Worm (Caenorhabditis elegans) whole organism, L2 larva: ENCODE data around the gene clec-190.
"Not testable (repeated sequence)": the region's sequence is repeated elsewhere in the genome, so short reads cannot be mapped to it uniquely, and the experiment has no call there.

Source experiments
- C34F6.9 ChIP-seq: fragments of 150-350 bp; optimal IDR thresholded peaks from 2 replicates; lab custom pipeline; 2014; ENCODE audit warnings: missing biosample characterization, missing genetic modification characterization
- F13H6.1 ChIP-seq: sonication (generic microtip); optimal IDR thresholded peaks from 2 replicates; lab custom pipeline; 2016; ENCODE audit warnings: missing genetic modification characterization, missing compliant biosample characterization
- aly-2 ChIP-seq: fragments of 150-350 bp; optimal IDR thresholded peaks from 2 replicates; lab custom pipeline; 2014; ENCODE audit warnings: missing biosample characterization, missing genetic modification characterization
- blmp-1 ChIP-seq: sonication (generic microtip); optimal IDR thresholded peaks from 2 replicates; lab custom pipeline; 2017; ENCODE audit warnings: missing genetic modification characterization, mild to moderate bottlenecking, missing compliant biosample characterization, antibody characterized with exemption, moderate library complexity; ENCODE audit not compliant: insufficient read depth
- ceh-82 ChIP-seq: fragments of 150-350 bp; optimal IDR thresholded peaks from 2 replicates; lab custom pipeline; 2014; ENCODE audit warnings: missing biosample characterization, missing genetic modification characterization
- dmd-4 ChIP-seq: sonication (generic microtip); optimal IDR thresholded peaks from 2 replicates; lab custom pipeline; 2017; ENCODE audit warnings: missing biosample characterization, missing genetic modification characterization
- elt-3 ChIP-seq: sonication (generic microtip); optimal IDR thresholded peaks from 2 replicates; lab custom pipeline; 2017; ENCODE audit warnings: missing biosample characterization, missing genetic modification characterization
- fos-1 ChIP-seq: fragments of 150-350 bp; optimal IDR thresholded peaks from 2 replicates; lab custom pipeline; 2014; ENCODE audit warnings: missing biosample characterization, missing genetic modification characterization
- gmeb-1 ChIP-seq: fragments of 150-350 bp; optimal IDR thresholded peaks from 2 replicates; lab custom pipeline; 2014; ENCODE audit warnings: missing biosample characterization, missing genetic modification characterization
- lin-11 ChIP-seq: fragments of 150-350 bp; sonication (generic microtip); optimal IDR thresholded peaks from 2 replicates; lab custom pipeline; 2014; ENCODE audit warnings: missing biosample characterization, missing genetic modification characterization, inconsistent platforms, mixed read lengths
- lin-13 ChIP-seq: fragments of 150-350 bp; optimal IDR thresholded peaks from 2 replicates; lab custom pipeline; 2014; ENCODE audit warnings: missing biosample characterization, missing genetic modification reagents, missing genetic modification characterization
- lin-39 ChIP-seq: fragments of 150-350 bp; optimal IDR thresholded peaks from 2 replicates; lab custom pipeline; 2014; ENCODE audit warnings: missing biosample characterization, missing genetic modification reagents, missing genetic modification characterization
- lsy-2 ChIP-seq, 2 experiments: fragments of 150-350 bp in 1 of 2; sonication (generic microtip) in 1 of 2; optimal IDR thresholded peaks; 2 replicates each; lab custom pipeline; 2014 to 2017; ENCODE audit warnings: missing biosample characterization in 2 of 2, missing genetic modification characterization in 2 of 2
- mdl-1 ChIP-seq, 2 experiments: fragments of 150-350 bp in 1 of 2; sonication (generic microtip) in 1 of 2; optimal IDR thresholded peaks; 2 replicates each; lab custom pipeline; 2017; ENCODE audit warnings: missing biosample characterization in 2 of 2, missing genetic modification characterization in 2 of 2
- nhr-11 ChIP-seq: fragments of 150-350 bp; optimal IDR thresholded peaks from 2 replicates; lab custom pipeline; 2014; ENCODE audit warnings: missing biosample characterization, missing genetic modification characterization
- nhr-129 ChIP-seq: fragments of 150-350 bp; optimal IDR thresholded peaks from 2 replicates; lab custom pipeline; 2014; ENCODE audit warnings: missing biosample characterization, missing genetic modification characterization
- nhr-21 ChIP-seq: fragments of 150-350 bp; optimal IDR thresholded peaks from 2 replicates; lab custom pipeline; 2014; ENCODE audit warnings: missing biosample characterization, missing genetic modification characterization
- nhr-237 ChIP-seq: fragments of 150-350 bp; optimal IDR thresholded peaks from 2 replicates; lab custom pipeline; 2014; ENCODE audit warnings: missing biosample characterization, missing genetic modification characterization
- nhr-25 ChIP-seq: fragments of 150-350 bp; sonication (generic microtip); optimal IDR thresholded peaks from 3 replicates; lab custom pipeline; 2014; ENCODE audit warnings: missing biosample characterization, missing genetic modification characterization
- nhr-6 ChIP-seq: fragments of 150-350 bp; optimal IDR thresholded peaks from 2 replicates; lab custom pipeline; 2014; ENCODE audit warnings: missing biosample characterization, missing genetic modification characterization
- nhr-77 ChIP-seq: fragments of 150-350 bp; optimal IDR thresholded peaks from 2 replicates; lab custom pipeline; 2014; ENCODE audit warnings: missing biosample characterization, missing genetic modification characterization
- peb-1 ChIP-seq: fragments of 150-350 bp; optimal IDR thresholded peaks from 2 replicates; lab custom pipeline; 2014; ENCODE audit warnings: missing biosample characterization, missing genetic modification characterization
- sma-3 ChIP-seq: sonication (generic microtip); optimal IDR thresholded peaks from 2 replicates; lab custom pipeline; 2016; ENCODE audit warnings: missing genetic modification reagents, missing genetic modification characterization, missing compliant biosample characterization
- sma-9 ChIP-seq, 2 experiments: fragments of 150-350 bp in 1 of 2; sonication (generic microtip) in 1 of 2; optimal IDR thresholded peaks; 2 replicates each; lab custom pipeline; 2014 to 2016; ENCODE audit warnings: missing genetic modification characterization in 2 of 2, mild to moderate bottlenecking in 1 of 2, missing biosample characterization in 1 of 2, missing compliant biosample characterization in 1 of 2, missing genetic modification reagents in 1 of 2, moderate library complexity in 1 of 2
- unc-55 ChIP-seq: fragments of 150-350 bp; sonication (generic microtip); optimal IDR thresholded peaks from 3 replicates; lab custom pipeline; 2014; ENCODE audit warnings: missing biosample characterization, missing genetic modification reagents, missing genetic modification characterization
- unc-62 ChIP-seq: fragments of 150-350 bp; optimal IDR thresholded peaks from 2 replicates; lab custom pipeline; 2014; ENCODE audit warnings: missing biosample characterization, missing genetic modification reagents, missing genetic modification characterization
- zag-1 ChIP-seq: fragments of 150-350 bp; optimal IDR thresholded peaks from 2 replicates; lab custom pipeline; 2014; ENCODE audit warnings: missing biosample characterization, missing genetic modification characterization
- ztf-11 ChIP-seq: sonication (generic microtip); optimal IDR thresholded peaks from 2 replicates; lab custom pipeline; 2017; ENCODE audit warnings: missing biosample characterization, missing genetic modification characterization
- ztf-4 ChIP-seq: fragments of 150-350 bp; optimal IDR thresholded peaks from 2 replicates; lab custom pipeline; 2014; ENCODE audit warnings: missing biosample characterization, missing genetic modification characterization

clec-190 gene

ce11 chrIV:15126021-15126420 lies at the start of gene clec-190:
Gene clec-190, minus strand, starts transcription at chrIV:15126121.
- TF ChIP-seq ceh-82 (no peak), fos-1 (no peak), sma-3 (no peak), nhr-129 (tag; lab: Kevin White, UChicago) (no peak), aly-2 (no peak), lin-11 (tag; lab: Kevin White, UChicago) (no peak), peb-1 (tag; lab: Kevin White, UChicago) (no peak), lsy-2 (tag; optimal IDR thresholded peaks at IDR 0.05; lab: Kevin White, UChicago) (no peak), nhr-237 (tag; lab: Kevin White, UChicago) (no peak), unc-55 (no peak), nhr-21 (no peak), lin-39 (tag; lab: Kevin White, UChicago) (no peak), nhr-25 (tag; lab: Kevin White, UChicago) (no peak), nhr-11 (tag; lab: Kevin White, UChicago) (no peak), lin-13 (no peak), sma-9 (GFP tag; optimal IDR thresholded peaks at IDR 0.05; lab: Kevin White, UChicago) (no peak), sma-9 (tag; optimal IDR thresholded peaks at IDR 0.05; lab: Kevin White, UChicago) (no peak)

ce11 chrIV:15168442-15168841 lies 42.5 kb upstream of the clec-190 start:
- TF ChIP-seq peb-1 (tag; lab: Kevin White, UChicago) (no peak), ceh-82 (no peak), nhr-25 (tag; lab: Kevin White, UChicago) (no peak), nhr-77 (tag; lab: Kevin White, UChicago) (no peak), unc-62 (GFP tag; lab: Kevin White, UChicago) (no peak), ztf-11 (tag; lab: Kevin White, UChicago) (no peak), mdl-1 (tag; optimal IDR thresholded peaks at IDR 0.05; lab: Kevin White, UChicago) (no peak), nhr-11 (tag; lab: Kevin White, UChicago) (no peak), F13H6.1 (no peak), zag-1 (tag; lab: Kevin White, UChicago) (no peak), blmp-1 (tag; lab: Kevin White, UChicago) (no peak), gmeb-1 (tag; lab: Kevin White, UChicago) (no peak), aly-2 (no peak), lin-39 (tag; lab: Kevin White, UChicago) (no peak), ztf-4 (no peak), C34F6.9 (tag; lab: Kevin White, UChicago) (no peak), dmd-4 (tag; lab: Kevin White, UChicago) (no peak)

- TF ChIP-seq blmp-1 (tag; lab: Kevin White, UChicago) (no peak), aly-2 (no peak), unc-62 (GFP tag; lab: Kevin White, UChicago) (no peak), ceh-82 (no peak), nhr-6 (tag; lab: Kevin White, UChicago) (no peak), fos-1 (no peak)
These were observed 39.7 kb upstream of the clec-190 start for ce11 chrIV:15165602-15166001.

ce11 chrIV:15147104-15147503 lies 21.2 kb upstream of the clec-190 start, which contains the start of gene str-78:
Gene str-78, minus strand, starts transcription at chrIV:15147204.
- no peak for TF ChIP-seq F13H6.1

ce11 chrIV:15140832-15141231 lies 14.9 kb upstream of the clec-190 start, which contains the start of gene srg-51:
Gene srg-51, minus strand, starts transcription at chrIV:15140932.
- TF ChIP-seq sma-9 (GFP tag; optimal IDR thresholded peaks at IDR 0.05; lab: Kevin White, UChicago) (no peak), sma-9 (tag; optimal IDR thresholded peaks at IDR 0.05; lab: Kevin White, UChicago) (no peak), elt-3 (tag; lab: Kevin White, UChicago) (no peak), nhr-25 (tag; lab: Kevin White, UChicago) (no peak), dmd-4 (tag; lab: Kevin White, UChicago) (no peak), fos-1 (no peak), unc-55 (no peak), ceh-82 (no peak)

ce11 chrIV:15133899-15134298 lies 8.0 kb upstream of the clec-190 start, which contains the start of gene M199.8:
Gene M199.8, minus strand, starts transcription at chrIV:15133999.
- not testable (repeated sequence) for TF ChIP-seq peb-1 (tag; lab: Kevin White, UChicago); ztf-4; aly-2
